Worm (Caenorhabditis elegans): ENCODE measurements around the gene W02A2.9.

The W02A2.9 gene

ce11 chrIV:13314181-13314580, 33.3 kb upstream of the W02A2.9 start (continued):
- TF ChIP-seq atf-7 (tag; optimal IDR thresholded peaks at IDR 0.05) = peak; percentile 53
- TF ChIP-seq cebp-2 (GFP tag; IDR thresholded peaks at IDR 0.05) = 0 out of 2 replicates have a peak, but pooled peaks have one; percentile 71
- TF ChIP-seq B0336.3 (GFP tag; IDR thresholded peaks at IDR 0.05) = peak; percentile 51; the same call in 1 of the 2 replicates
- TF ChIP-seq ekl-4 (GFP tag; IDR thresholded peaks at IDR 0.05) = no peak
- TF ChIP-seq rec-8 (tag; optimal IDR thresholded peaks at IDR 0.05) = no peak
- peak; percentile 26 for TF ChIP-seq lin-40 (tag; optimal IDR thresholded peaks at IDR 0.05)
- no peak for TF ChIP-seq hlh-26 (GFP tag; conservative IDR thresholded peaks at IDR 0.05)
- no peak for TF ChIP-seq F37B4.10 (GFP tag; IDR thresholded peaks at IDR 0.05)
- TF ChIP-seq snpc-1.3 (tag; optimal IDR thresholded peaks at IDR 0.05; ENCODE audit: insufficient read depth) = no peak
- TF ChIP-seq T07F8.4 (tag; optimal IDR thresholded peaks at IDR 0.05) = no peak
- no peak for TF ChIP-seq sea-2 (GFP tag; IDR thresholded peaks at IDR 0.05)
- TF ChIP-seq C06A6.2 (GFP tag; conservative IDR thresholded peaks at IDR 0.05) = no peak
- no peak for TF ChIP-seq K11D2.4 (GFP tag; IDR thresholded peaks at IDR 0.05)
- TF ChIP-seq dpl-1 (GFP tag; optimal IDR thresholded peaks at IDR 0.05) = no peak
- TF ChIP-seq F23B12.7 (tag; optimal IDR thresholded peaks at IDR 0.05; ENCODE audit: insufficient read depth) = peak; percentile 8
- TF ChIP-seq aptf-3 (GFP tag; IDR thresholded peaks at IDR 0.05) = no peak

- no peak for TF ChIP-seq sea-2 (GFP tag; IDR thresholded peaks at IDR 0.05)
- no peak for TF ChIP-seq chd-7 (tag; optimal IDR thresholded peaks at IDR 0.05)
- TF ChIP-seq C17E4.6 (GFP tag; IDR thresholded peaks at IDR 0.05) = no peak
- TF ChIP-seq fkh-3 (tag; optimal IDR thresholded peaks at IDR 0.05) = no peak
- TF ChIP-seq ekl-4 (GFP tag; IDR thresholded peaks at IDR 0.05) = no peak
- no peak for TF ChIP-seq F22D6.2 (tag; optimal IDR thresholded peaks at IDR 0.05)
- TF ChIP-seq madf-6 (GFP tag; IDR thresholded peaks at IDR 0.05) = peak; percentile 9; the same call in 1 of the 2 replicates
- no peak for TF ChIP-seq efl-1 (GFP tag; optimal IDR thresholded peaks at IDR 0.05)
- TF ChIP-seq mxl-1 (tag; optimal IDR thresholded peaks at IDR 0.05) = no peak
- 0 out of 2 replicates have a peak, but pooled peaks have one; percentile 16 for TF ChIP-seq mcd-1 (GFP tag; IDR thresholded peaks at IDR 0.05)
- TF ChIP-seq hmg-20 (GFP tag; IDR thresholded peaks at IDR 0.05) = no peak
- TF ChIP-seq rec-8 (tag; optimal IDR thresholded peaks at IDR 0.05) = no peak
- no peak for TF ChIP-seq F23B12.7 (tag; optimal IDR thresholded peaks at IDR 0.05; ENCODE audit: insufficient read depth)
- no peak for TF ChIP-seq lin-40 (tag; optimal IDR thresholded peaks at IDR 0.05)
- TF ChIP-seq let-526 (GFP tag; IDR thresholded peaks at IDR 0.05) = no peak
- no peak for TF ChIP-seq zfh-2 (GFP tag; conservative IDR thresholded peaks at IDR 0.05)
These were observed 32.1 kb upstream of the W02A2.9 start, which contains the start of gene fat-1 for ce11 chrIV:13315344-13315743. Gene fat-1 (plus strand): TSS chrIV:13315644.

- peak; percentile 68 for TF ChIP-seq C06A6.2 (GFP tag; conservative IDR thresholded peaks at IDR 0.05)
- TF ChIP-seq ceh-58 (GFP tag; IDR thresholded peaks at IDR 0.05) = no peak
- TF ChIP-seq zfh-2 (GFP tag; conservative IDR thresholded peaks at IDR 0.05) = no peak
- peak; percentile 92 for TF ChIP-seq nhr-80 (tag; optimal IDR thresholded peaks at IDR 0.05)
- peak; percentile 17 for TF ChIP-seq him-1 (tag; optimal IDR thresholded peaks at IDR 0.05)
- TF ChIP-seq rcor-1 (GFP tag; IDR thresholded peaks at IDR 0.05) = no peak
- TF ChIP-seq ztf-26 (tag; optimal IDR thresholded peaks at IDR 0.05) = peak; percentile 16
- no peak for TF ChIP-seq F57A8.1 (GFP tag; optimal IDR thresholded peaks at IDR 0.05)
- peak; percentile 90; the same call in 1 of the 2 replicates for TF ChIP-seq cebp-2 (GFP tag; IDR thresholded peaks at IDR 0.05)
- TF ChIP-seq nhr-90 (tag; optimal IDR thresholded peaks at IDR 0.05) = peak; percentile 51
- TF ChIP-seq lin-26 (GFP tag; IDR thresholded peaks at IDR 0.05) = peak; percentile 65; the same call in 1 of the 2 replicates
- peak; percentile 91 for TF ChIP-seq Y53G8AR.9 (GFP tag; conservative IDR thresholded peaks at IDR 0.05)
- TF ChIP-seq F52B5.7 (tag; optimal IDR thresholded peaks at IDR 0.05) = peak; percentile 34
- peak; percentile 34; the same call in 1 of the 2 replicates for TF ChIP-seq ekl-4 (GFP tag; IDR thresholded peaks at IDR 0.05)
- no peak for TF ChIP-seq F10E7.11 (tag; optimal IDR thresholded peaks at IDR 0.05)
- no peak for TF ChIP-seq snpc-1.1 (tag; optimal IDR thresholded peaks at IDR 0.05; ENCODE audit: insufficient read depth)
- TF ChIP-seq attf-6 (GFP tag; IDR thresholded peaks at IDR 0.05) = no peak
- no peak for TF ChIP-seq Y67H2A.10 (GFP tag; conservative IDR thresholded peaks at IDR 0.05)
- no peak for TF ChIP-seq egl-18 (GFP tag; IDR thresholded peaks at IDR 0.05)
- no peak for TF ChIP-seq sptf-2 (GFP tag; optimal IDR thresholded peaks at IDR 0.05)
- peak; percentile 80 for TF ChIP-seq F23B12.7 (tag; optimal IDR thresholded peaks at IDR 0.05; ENCODE audit: insufficient read depth)
- 0 out of 2 replicates have a peak, but pooled peaks have one; percentile 14 for TF ChIP-seq F33H1.4 (GFP tag; IDR thresholded peaks at IDR 0.05)
- no peak for TF ChIP-seq mes-4 (tag; optimal IDR thresholded peaks at IDR 0.05)
- no peak for TF ChIP-seq hlh-12 (tag; optimal IDR thresholded peaks at IDR 0.05)
These were observed 28.7 kb upstream of the W02A2.9 start for ce11 chrIV:13318773-13319172.
